Fruit fly (Drosophila melanogaster) whole organism, embryonic: ENCODE results near the gene scyl.
A peak's percentile ranks its signal among the peaks of the same experiment; 100 is the strongest.

Source experiments
- Atf-2 ChIP-seq: fragments of 200-800 bp; sonication (Bioruptor generic); optimal IDR thresholded peaks from 2 replicates; lab custom pipeline; 2016; ENCODE audit warnings: missing biosample characterization, missing genetic modification characterization
- Atf3 ChIP-seq: fragments of 200-800 bp; sonication (Bioruptor generic); optimal IDR thresholded peaks from 3 replicates; lab custom pipeline; 2016; ENCODE audit warnings: missing biosample characterization, missing genetic modification characterization
- Atf6 ChIP-seq: fragments of 200-800 bp; sonication (Bioruptor generic); IDR thresholded peaks from 2 replicates; pipeline ENCODE4 v1.3.6; 2022; ENCODE audit warnings: missing biosample characterization, missing genetic modification characterization
- Bgb ChIP-seq: fragments of 200-800 bp; sonication (Bioruptor generic); IDR thresholded peaks from 2 replicates; pipeline ENCODE4 v1.3.6; 2022; ENCODE audit warnings: missing biosample characterization, missing genetic modification characterization; ENCODE audit not compliant: partially characterized antibody
- CG10431 ChIP-seq: fragments of 200-800 bp; sonication (Bioruptor generic); optimal IDR thresholded peaks from 3 replicates; lab custom pipeline; 2018; ENCODE audit warnings: missing biosample characterization, mild to moderate bottlenecking, missing genetic modification characterization
- CG10462 ChIP-seq: fragments of 200-800 bp; sonication (Bioruptor generic); optimal IDR thresholded peaks from 2 replicates; lab custom pipeline; 2016; ENCODE audit warnings: missing biosample characterization, missing genetic modification characterization
- CG10565 ChIP-seq: fragments of 200-800 bp; sonication (Bioruptor generic); optimal IDR thresholded peaks from 3 replicates; lab custom pipeline; 2016; ENCODE audit warnings: missing biosample characterization, mild to moderate bottlenecking, missing genetic modification characterization
- CG14860 ChIP-seq: fragments of 200-800 bp; sonication (Bioruptor generic); IDR thresholded peaks from 3 replicates; pipeline ENCODE4 v1.3.6; 2022; ENCODE audit warnings: missing biosample characterization, missing genetic modification characterization; ENCODE audit not compliant: partially characterized antibody
- CG17328 ChIP-seq: fragments of 200-800 bp; sonication (Bioruptor generic); IDR thresholded peaks from 2 replicates; pipeline ENCODE4 v1.3.6; 2022; ENCODE audit warnings: missing biosample characterization, missing genetic modification characterization
- CG17912 ChIP-seq: fragments of 200-800 bp; sonication (Bioruptor generic); optimal IDR thresholded peaks from 2 replicates; lab custom pipeline; 2018; ENCODE audit warnings: missing biosample characterization, mild to moderate bottlenecking, missing genetic modification characterization
- CG30403 ChIP-seq: fragments of 200-800 bp; sonication (Bioruptor generic); optimal IDR thresholded peaks from 3 replicates; lab custom pipeline; 2016; ENCODE audit warnings: missing biosample characterization, missing genetic modification characterization
- CG32532 ChIP-seq: fragments of 200-800 bp; sonication (Bioruptor generic); IDR thresholded peaks from 2 replicates; pipeline ENCODE4 v1.3.6; 2022; ENCODE audit warnings: missing biosample characterization, missing genetic modification characterization
- CG3847 ChIP-seq: fragments of 200-800 bp; sonication (Bioruptor generic); IDR thresholded peaks from 2 replicates; pipeline ENCODE4 v1.3.6; 2022; ENCODE audit warnings: missing biosample characterization, missing genetic modification characterization
- CG3995 ChIP-seq: fragments of 200-800 bp; sonication (Bioruptor generic); optimal IDR thresholded peaks from 3 replicates; lab custom pipeline; 2016; ENCODE audit warnings: missing biosample characterization, missing genetic modification characterization
- CG42726 ChIP-seq: fragments of 200-800 bp; sonication (Bioruptor generic); IDR thresholded peaks from 2 replicates; pipeline ENCODE4 v1.3.6; 2022; ENCODE audit warnings: missing biosample characterization, missing genetic modification characterization; ENCODE audit not compliant: partially characterized antibody
- CG9932 ChIP-seq: fragments of 200-800 bp; sonication (Bioruptor generic); IDR thresholded peaks from 2 replicates; pipeline ENCODE4 v1.3.6; 2022; ENCODE audit warnings: missing biosample characterization, missing genetic modification characterization
- CkIIα-i1 ChIP-seq: fragments of 200-800 bp; sonication (Bioruptor generic); IDR thresholded peaks from 2 replicates; pipeline ENCODE4 v1.3.6; 2022; ENCODE audit warnings: missing biosample characterization, missing genetic modification characterization
- CrebB ChIP-seq: fragments of 200-800 bp; sonication (Bioruptor generic); optimal IDR thresholded peaks from 3 replicates; lab custom pipeline; 2018; ENCODE audit warnings: missing biosample characterization, mild to moderate bottlenecking, missing genetic modification characterization
- D ChIP-seq, 2 experiments: fragments of 200-800 bp in 1 of 2; fragments of >200 bp in 1 of 2; sonication (Bioruptor generic) in 1 of 2; optimal IDR thresholded peaks; 2 replicates in 1 of 2; 3 replicates in 1 of 2; lab custom pipeline; 2017; ENCODE audit warnings: mild to moderate bottlenecking in 1 of 2, missing biosample characterization in 1 of 2, missing genetic modification characterization in 1 of 2, missing genetic modification reagents in 1 of 2
- Doc2 ChIP-seq: fragments of 200-800 bp; sonication (Bioruptor generic); IDR thresholded peaks from 2 replicates; pipeline ENCODE4 v1.3.6; 2022; ENCODE audit warnings: missing biosample characterization, missing genetic modification characterization
- Ets65A ChIP-seq: fragments of 200-800 bp; sonication (Bioruptor generic); peaks from one replicate; lab custom pipeline; 2016; ENCODE audit warnings: missing biosample characterization, missing genetic modification characterization
- Hmx ChIP-seq: fragments of 200-800 bp; sonication (Bioruptor generic); optimal IDR thresholded peaks from 2 replicates; lab custom pipeline; 2016; ENCODE audit warnings: missing biosample characterization, missing genetic modification characterization
- Hr39 ChIP-seq: fragments of >200 bp; optimal IDR thresholded peaks from 2 replicates; lab custom pipeline; 2017
- Jarid2 ChIP-seq: fragments of 200-800 bp; sonication (Bioruptor generic); optimal IDR thresholded peaks from 3 replicates; lab custom pipeline; 2017; ENCODE audit warnings: mild to moderate bottlenecking, missing biosample characterization, missing genetic modification reagents, missing genetic modification characterization
- Lhr ChIP-seq: fragments of 200-800 bp; sonication (Bioruptor generic); optimal IDR thresholded peaks from 3 replicates; lab custom pipeline; 2017; ENCODE audit warnings: mild to moderate bottlenecking, missing biosample characterization, missing genetic modification reagents, missing genetic modification characterization
- MESR4 ChIP-seq: fragments of 200-800 bp; sonication (Bioruptor generic); optimal IDR thresholded peaks from 2 replicates; lab custom pipeline; 2018; ENCODE audit warnings: missing biosample characterization, mild to moderate bottlenecking, missing genetic modification characterization, moderate library complexity
- Med ChIP-seq: fragments of 200-800 bp; sonication (Bioruptor generic); peaks from one replicate; lab custom pipeline; 2016; ENCODE audit warnings: missing biosample characterization, missing genetic modification characterization, mild to moderate bottlenecking, inconsistent platforms, moderate library complexity
- NFAT ChIP-seq: fragments of 200-800 bp; sonication (Bioruptor generic); IDR thresholded peaks from 2 replicates; pipeline ENCODE4 v1.3.6; 2022; ENCODE audit warnings: missing biosample characterization, missing genetic modification characterization
- Xbp1 ChIP-seq: fragments of 200-800 bp; sonication (Bioruptor generic); optimal IDR thresholded peaks from 3 replicates; lab custom pipeline; 2016; ENCODE audit warnings: missing biosample characterization, mild to moderate bottlenecking, missing genetic modification characterization
- amos ChIP-seq: fragments of 200-800 bp; sonication (Bioruptor generic); IDR thresholded peaks from 2 replicates; pipeline ENCODE4 v1.3.6; 2022; ENCODE audit warnings: missing biosample characterization, missing genetic modification characterization; ENCODE audit not compliant: partially characterized antibody
- cad ChIP-seq: fragments of >200 bp; optimal IDR thresholded peaks from 2 replicates; lab custom pipeline; 2017; ENCODE audit warnings: missing biosample characterization, missing genetic modification characterization
- corto ChIP-seq: fragments of 200-800 bp; sonication (Bioruptor generic); optimal IDR thresholded peaks from 2 replicates; lab custom pipeline; 2016; ENCODE audit warnings: missing biosample characterization, mild to moderate bottlenecking, missing genetic modification characterization, moderate library complexity
- crc ChIP-seq: fragments of 200-800 bp; sonication (Bioruptor generic); optimal IDR thresholded peaks from 2 replicates; lab custom pipeline; 2016; ENCODE audit warnings: missing biosample characterization, missing genetic modification characterization
- da ChIP-seq: fragments of 200-800 bp; sonication (Bioruptor generic); optimal IDR thresholded peaks from 2 replicates; lab custom pipeline; 2016; ENCODE audit warnings: missing biosample characterization, missing genetic modification characterization
- danr ChIP-seq: fragments of 200-800 bp; sonication (Bioruptor generic); IDR thresholded peaks from 2 replicates; pipeline ENCODE4 v1.3.6; 2022; ENCODE audit warnings: missing biosample characterization, missing genetic modification characterization
- dimm ChIP-seq: fragments of 200-800 bp; sonication (Bioruptor generic); IDR thresholded peaks from 2 replicates; pipeline ENCODE4 v1.3.6; 2022; ENCODE audit warnings: missing biosample characterization, missing genetic modification characterization
- eve ChIP-seq, 2 experiments: fragments of >200 bp; optimal IDR thresholded peaks; 2 replicates each; lab custom pipeline; 2017; ENCODE audit warnings: missing biosample characterization in 2 of 2, missing genetic modification characterization in 2 of 2
- fd102C ChIP-seq: fragments of 200-800 bp; sonication (Bioruptor generic); optimal IDR thresholded peaks from 2 replicates; lab custom pipeline; 2018; ENCODE audit warnings: missing biosample characterization, mild to moderate bottlenecking, missing genetic modification characterization, moderate library complexity
- fru ChIP-seq: fragments of >200 bp; optimal IDR thresholded peaks from 2 replicates; lab custom pipeline; 2017
- ftz-f1 ChIP-seq: fragments of 200-800 bp; sonication (Bioruptor generic); optimal IDR thresholded peaks from 2 replicates; lab custom pipeline; 2016; ENCODE audit warnings: missing biosample characterization, missing genetic modification characterization
- fu2 ChIP-seq: fragments of 200-800 bp; sonication (Bioruptor generic); optimal IDR thresholded peaks from 2 replicates; lab custom pipeline; 2016; ENCODE audit warnings: missing biosample characterization, missing genetic modification characterization
- gce ChIP-seq: fragments of 200-800 bp; sonication (Bioruptor generic); IDR thresholded peaks from 3 replicates; pipeline ENCODE4 v1.3.6; 2022; ENCODE audit warnings: missing biosample characterization, missing genetic modification characterization
- ind ChIP-seq: fragments of 200-800 bp; sonication (Bioruptor generic); optimal IDR thresholded peaks from 3 replicates; lab custom pipeline; 2016; ENCODE audit warnings: missing biosample characterization, missing genetic modification characterization
- knrl ChIP-seq: fragments of 200-800 bp; sonication (Bioruptor generic); IDR thresholded peaks from 3 replicates; pipeline ENCODE4 v1.3.6; 2022; ENCODE audit warnings: missing biosample characterization, missing genetic modification characterization; ENCODE audit not compliant: partially characterized antibody
- luna ChIP-seq: fragments of 200-800 bp; sonication (Bioruptor generic); optimal IDR thresholded peaks from 2 replicates; lab custom pipeline; 2016; ENCODE audit warnings: missing biosample characterization, missing genetic modification characterization
- onecut ChIP-seq: fragments of 200-800 bp; sonication (Bioruptor generic); IDR thresholded peaks from 2 replicates; pipeline ENCODE4 v1.3.6; 2022; ENCODE audit warnings: missing biosample characterization, missing genetic modification characterization
- seq ChIP-seq: fragments of 200-800 bp; sonication (Bioruptor generic); IDR thresholded peaks from 2 replicates; pipeline ENCODE4 v1.3.6; 2022; ENCODE audit warnings: missing biosample characterization, missing genetic modification characterization
- sim ChIP-seq: fragments of 200-800 bp; sonication (Bioruptor generic); IDR thresholded peaks from 2 replicates; pipeline ENCODE4 v1.3.6; 2022; ENCODE audit warnings: missing biosample characterization, missing genetic modification characterization
- sima ChIP-seq: fragments of 200-800 bp; sonication (Bioruptor generic); optimal IDR thresholded peaks from 2 replicates; lab custom pipeline; 2016; ENCODE audit warnings: missing biosample characterization, missing genetic modification characterization
- sna ChIP-seq: fragments of 200-800 bp; sonication (Bioruptor generic); IDR thresholded peaks from 2 replicates; pipeline ENCODE4 v1.3.6; 2022; ENCODE audit warnings: missing biosample characterization, missing genetic modification characterization; ENCODE audit not compliant: partially characterized antibody
- tll ChIP-seq, 2 experiments: fragments of 200-800 bp in 1 of 2; fragments of >200 bp in 1 of 2; sonication (Bioruptor generic) in 1 of 2; optimal IDR thresholded peaks; 2 replicates each; lab custom pipeline; 2017 to 2019; ENCODE audit warnings: missing biosample characterization in 2 of 2, missing genetic modification characterization in 2 of 2, mild to moderate bottlenecking in 1 of 2, moderate library complexity in 1 of 2
- trem ChIP-seq: fragments of 200-800 bp; optimal IDR thresholded peaks from 3 replicates; lab custom pipeline; 2019; ENCODE audit warnings: missing biosample characterization, mild to moderate bottlenecking, missing genetic modification characterization, moderate library complexity

scyl gene

dm6 chr3L:11253140-11253539, 1.0 kb downstream of the scyl start (continued):
- TF ChIP-seq ind (GFP tag; lab: Kevin White, UChicago): no peak
- no peak for TF ChIP-seq NFAT (GFP tag; lab: Robert Waterston, UW)
- TF ChIP-seq Hr39 (lab: Kevin White, UChicago): no peak
- no peak for TF ChIP-seq tll (GFP tag; optimal IDR thresholded peaks at IDR 0.05; lab: Kevin White, UChicago)
- no peak for TF ChIP-seq CkIIα-i1
- no peak for TF ChIP-seq Atf3 (GFP tag; lab: Kevin White, UChicago)
- no peak for TF ChIP-seq eve (GFP tag; optimal IDR thresholded peaks at IDR 0.05; lab: Kevin White, UChicago)
- no peak for TF ChIP-seq da (GFP tag; lab: Kevin White, UChicago)
- no peak for TF ChIP-seq trem (tag; lab: Kevin White, UChicago)
- no peak for TF ChIP-seq sima (GFP tag; lab: Kevin White, UChicago)
- TF ChIP-seq gce (GFP tag; lab: Robert Waterston, UW): no peak
- no peak for TF ChIP-seq dimm
- no peak for TF ChIP-seq Atf-2 (GFP tag; lab: Kevin White, UChicago)
- TF ChIP-seq Xbp1: no peak
- no peak for TF ChIP-seq sim (GFP tag; lab: Robert Waterston, UW)
- no peak for TF ChIP-seq knrl (GFP tag; lab: Robert Waterston, UW)
- no peak for TF ChIP-seq CrebB (tag; lab: Kevin White, UChicago)
- no peak for TF ChIP-seq fru
- TF ChIP-seq Atf6 (GFP tag; lab: Robert Waterston, UW): 0 out of 2 replicates have a peak, but pooled peaks have one; percentile 7
- no peak for TF ChIP-seq CG17328 (GFP tag; lab: Robert Waterston, UW)
- peak; percentile 5 for TF ChIP-seq corto (GFP tag; lab: Kevin White, UChicago)
- TF ChIP-seq onecut: no peak; the same call in 1 of the 2 replicates
- no peak for TF ChIP-seq Doc2 (GFP tag; lab: Robert Waterston, UW)
- TF ChIP-seq fu2 (GFP tag; lab: Kevin White, UChicago): no peak
- no peak for TF ChIP-seq CG3995 (GFP tag; lab: Kevin White, UChicago)
- no peak for TF ChIP-seq CG10462
- TF ChIP-seq luna (GFP tag; lab: Kevin White, UChicago): peak; percentile 4
- no peak for TF ChIP-seq Med
- no peak for TF ChIP-seq fd102C
- peak; percentile 33 for TF ChIP-seq CG9932
- TF ChIP-seq cad (GFP tag; lab: Kevin White, UChicago): peak; percentile 61
- TF ChIP-seq seq (GFP tag; lab: Robert Waterston, UW): no peak
- TF ChIP-seq ftz-f1 (GFP tag; lab: Kevin White, UChicago): no peak
- TF ChIP-seq CG14860 (GFP tag; lab: Robert Waterston, UW): no peak
- TF ChIP-seq MESR4: no peak
- 0 out of 2 replicates have a peak, but pooled peaks have one; percentile 11 for TF ChIP-seq amos (GFP tag; lab: Robert Waterston, UW)
- peak; percentile 5; the same call in 1 of the 2 replicates for TF ChIP-seq CG3847
- TF ChIP-seq Hmx (GFP tag; lab: Kevin White, UChicago): peak; percentile 6
- TF ChIP-seq CG30403 (GFP tag; lab: Kevin White, UChicago): no peak
- TF ChIP-seq CG42726 (GFP tag; lab: Robert Waterston, UW): no peak
- TF ChIP-seq, all 482 proteins: peak for 21

dm6 chr3L:11253690-11254243, 1.7 kb downstream of the scyl start:
- TF ChIP-seq crc (no peak), CG10431 (no peak), sim (GFP tag; lab: Robert Waterston, UW) (no peak), sna (GFP tag; lab: Robert Waterston, UW) (no peak), Bgb (GFP tag; lab: Robert Waterston, UW) (0 out of 2 replicates have a peak, but pooled peaks have one; percentile 32), CG32532 (0 out of 2 replicates have a peak, but pooled peaks have one; percentile 27), CG10565 (GFP tag; lab: Kevin White, UChicago) (no peak), Ets65A (peak; percentile 90), D (optimal IDR thresholded peaks at IDR 0.05; lab: Kevin White, UChicago) (no peak), D (GFP tag; optimal IDR thresholded peaks at IDR 0.05; lab: Kevin White, UChicago) (no peak), danr (GFP tag; lab: Robert Waterston, UW) (no peak), CG17912 (GFP tag; lab: Kevin White, UChicago) (no peak), Jarid2 (GFP tag; lab: Kevin White, UChicago) (no peak), Lhr (GFP tag; lab: Kevin White, UChicago) (no peak), da (GFP tag; lab: Kevin White, UChicago) (peak; percentile 21)
